Worm (Caenorhabditis elegans) whole organism, L4 larva: ENCODE results near the gene EEED8.3.

Experiments
- F44E2.7 ChIP-seq: fragments of 200-800 bp; sonication (Bioruptor generic); IDR thresholded peaks from 2 replicates; pipeline ENCODE4 v2.1.2; 2022; ENCODE audit warnings: missing genetic modification characterization, missing compliant biosample characterization
- R02D3.7 ChIP-seq: fragments of 150-350 bp; sonication (generic microtip); optimal IDR thresholded peaks from 3 replicates; lab custom pipeline; 2014; ENCODE audit warnings: missing biosample characterization, missing genetic modification characterization
- T20F7.1 ChIP-seq: fragments of 200-800 bp; sonication (Bioruptor generic); optimal IDR thresholded peaks from 2 replicates; lab custom pipeline; 2018; ENCODE audit warnings: mild to moderate bottlenecking, missing genetic modification characterization, missing compliant biosample characterization
- Y105C5A.15 ChIP-seq: fragments of 200-800 bp; sonication (Bioruptor generic); IDR thresholded peaks from 2 replicates; pipeline ENCODE4 v1.3.6; 2022; ENCODE audit warnings: missing genetic modification characterization, missing compliant biosample characterization
- Y75B8A.6 ChIP-seq: fragments of 200-800 bp; sonication (Bioruptor generic); IDR thresholded peaks from 2 replicates; pipeline ENCODE4 v1.3.6; 2022; ENCODE audit warnings: missing genetic modification reagents, missing genetic modification characterization, missing compliant biosample characterization
- aly-2 ChIP-seq: sonication (generic microtip); optimal IDR thresholded peaks from 2 replicates; lab custom pipeline; 2018; ENCODE audit warnings: missing biosample characterization, missing genetic modification characterization
- ceh-28 ChIP-seq: fragments of 150-350 bp; optimal IDR thresholded peaks from 2 replicates; lab custom pipeline; 2014; ENCODE audit warnings: missing biosample characterization, missing genetic modification reagents, missing genetic modification characterization
- ceh-62 ChIP-seq: sonication (generic microtip); optimal IDR thresholded peaks from 2 replicates; lab custom pipeline; 2017; ENCODE audit warnings: missing biosample characterization, missing genetic modification characterization
- ctbp-1 ChIP-seq: fragments of 200-800 bp; sonication (Bioruptor generic); IDR thresholded peaks from 2 replicates; pipeline ENCODE4 v1.3.6; 2022; ENCODE audit warnings: missing genetic modification reagents, missing genetic modification characterization, missing compliant biosample characterization
- daf-19 ChIP-seq: fragments of 200-800 bp; sonication (Bioruptor generic); conservative IDR thresholded peaks from 2 replicates; pipeline ENCODE4 v1.3.6; 2022; ENCODE audit warnings: missing genetic modification characterization, missing compliant biosample characterization
- dmd-8 ChIP-seq: fragments of 200-800 bp; sonication (Bioruptor generic); IDR thresholded peaks from 2 replicates; pipeline ENCODE4 v1.3.6; 2022; ENCODE audit warnings: missing genetic modification characterization, missing compliant biosample characterization
- duxl-1 ChIP-seq: sonication (generic microtip); optimal IDR thresholded peaks from 2 replicates; lab custom pipeline; 2016; ENCODE audit warnings: mild to moderate bottlenecking, missing genetic modification characterization, moderate library complexity, missing compliant biosample characterization; ENCODE audit not compliant: poor library complexity
- dve-1 ChIP-seq: sonication (generic microtip); optimal IDR thresholded peaks from 2 replicates; lab custom pipeline; 2017; ENCODE audit warnings: antibody characterized with exemption, mild to moderate bottlenecking, missing genetic modification characterization, missing compliant biosample characterization; ENCODE audit not compliant: insufficient read depth
- egl-43 ChIP-seq: fragments of 200-800 bp; sonication (Bioruptor generic); IDR thresholded peaks from 2 replicates; pipeline ENCODE4 v1.3.6; 2022; ENCODE audit warnings: missing genetic modification reagents, missing genetic modification characterization, missing compliant biosample characterization
- fkh-10 ChIP-seq: fragments of 150-350 bp; optimal IDR thresholded peaks from 2 replicates; lab custom pipeline; 2014; ENCODE audit warnings: missing biosample characterization, missing genetic modification reagents, missing genetic modification characterization
- gei-8 ChIP-seq: fragments of 200-800 bp; sonication (Bioruptor generic); optimal IDR thresholded peaks from 2 replicates; lab custom pipeline; 2018; ENCODE audit warnings: mild to moderate bottlenecking, missing genetic modification characterization, missing compliant biosample characterization
- hlh-30 ChIP-seq: sonication (generic microtip); optimal IDR thresholded peaks from 2 replicates; lab custom pipeline; 2017; ENCODE audit warnings: antibody characterized with exemption, mild to moderate bottlenecking, missing genetic modification characterization, missing compliant biosample characterization; ENCODE audit not compliant: insufficient read depth
- jun-1 ChIP-seq: fragments of 150-350 bp; optimal IDR thresholded peaks from 2 replicates; lab custom pipeline; 2014; ENCODE audit warnings: missing biosample characterization, missing genetic modification reagents, missing genetic modification characterization
- lin-29 ChIP-seq: fragments of 200-800 bp; sonication (Bioruptor generic); IDR thresholded peaks from 2 replicates; pipeline ENCODE4 v1.3.6; 2022; ENCODE audit warnings: missing genetic modification reagents, missing genetic modification characterization, missing compliant biosample characterization
- lir-3 ChIP-seq: sonication (generic microtip); optimal IDR thresholded peaks from 2 replicates; lab custom pipeline; 2016; ENCODE audit warnings: mild to moderate bottlenecking, missing genetic modification characterization, missing compliant biosample characterization
- mes-2 ChIP-seq: sonication (generic microtip); optimal IDR thresholded peaks from 2 replicates; lab custom pipeline; 2016; ENCODE audit warnings: missing genotype, mild to moderate bottlenecking, missing genetic modification characterization, missing compliant biosample characterization; ENCODE audit not compliant: poor library complexity, severe bottlenecking
- mxl-3 ChIP-seq: fragments of 200-800 bp; sonication (Bioruptor generic); optimal IDR thresholded peaks from 2 replicates; lab custom pipeline; 2018; ENCODE audit warnings: mild to moderate bottlenecking, missing genetic modification characterization, missing compliant biosample characterization
- nhr-10 ChIP-seq: fragments of 150-350 bp; optimal IDR thresholded peaks from 2 replicates; lab custom pipeline; 2014; ENCODE audit warnings: missing biosample characterization, missing genetic modification characterization
- nhr-76 ChIP-seq: fragments of 150-350 bp; optimal IDR thresholded peaks from 2 replicates; lab custom pipeline; 2014; ENCODE audit warnings: missing biosample characterization, missing genetic modification characterization
- set-16 ChIP-seq: fragments of 200-800 bp; sonication (Bioruptor generic); IDR thresholded peaks from 2 replicates; pipeline ENCODE4 v1.3.6; 2022; ENCODE audit warnings: missing genetic modification reagents, missing genetic modification characterization, missing compliant biosample characterization
- skn-1 ChIP-seq: fragments of 150-350 bp; optimal IDR thresholded peaks from 2 replicates; lab custom pipeline; 2014; ENCODE audit warnings: missing biosample characterization, missing genetic modification characterization
- tra-1 ChIP-seq: fragments of 200-800 bp; sonication (Bioruptor generic); IDR thresholded peaks from 2 replicates; pipeline ENCODE4 v1.3.6; 2022; ENCODE audit warnings: missing genetic modification reagents, missing genetic modification characterization, missing compliant biosample characterization
- unc-62 ChIP-seq, 3 experiments: fragments of 150-350 bp in 1 of 3; sonication (generic microtip); optimal IDR thresholded peaks in 2 of 3; peaks in 1 of 3; 1 replicate in 1 of 3; 2 replicates in 2 of 3; lab custom pipeline; 2014 to 2017; ENCODE audit warnings: missing biosample characterization in 3 of 3, missing genetic modification characterization in 3 of 3, missing genetic modification reagents in 3 of 3, missing genotype in 1 of 3
- zag-1 ChIP-seq: fragments of 150-350 bp; optimal IDR thresholded peaks from 2 replicates; lab custom pipeline; 2014; ENCODE audit warnings: missing biosample characterization, missing genetic modification characterization
- zfp-2 ChIP-seq: sonication (generic microtip); optimal IDR thresholded peaks from 2 replicates; lab custom pipeline; 2016; ENCODE audit warnings: mild to moderate bottlenecking, missing genetic modification characterization, missing compliant biosample characterization
- zip-11 ChIP-seq: fragments of 200-800 bp; sonication (Bioruptor generic); IDR thresholded peaks from 2 replicates; pipeline ENCODE4 v1.3.6; 2022; ENCODE audit warnings: missing genetic modification characterization, missing compliant biosample characterization
- ztf-11 ChIP-seq: fragments of 150-350 bp; optimal IDR thresholded peaks from 2 replicates; lab custom pipeline; 2014; ENCODE audit warnings: missing biosample characterization, missing genetic modification characterization

EEED8.3 gene

ce11 chrII:5408924-5409323 lies 5.2 kb upstream of the EEED8.3 start, which contains the start of the genes EEED8.12 and EEED8.4:
EEED8.12 (minus strand) TSS chrII:5409024.
EEED8.4 (plus strand) TSS chrII:5409319.
- TF ChIP-seq fkh-10 = no peak
- no peak for TF ChIP-seq lin-29
- no peak for TF ChIP-seq set-16 (GFP tag; lab: Robert Waterston, UW)
- TF ChIP-seq daf-19 (GFP tag; lab: Robert Waterston, UW) = no peak
- no peak for TF ChIP-seq mxl-3
- no peak for TF ChIP-seq gei-8
- TF ChIP-seq egl-43 (GFP tag; lab: Robert Waterston, UW) = no peak
- TF ChIP-seq nhr-10 (tag; lab: Kevin White, UChicago) = no peak
- TF ChIP-seq jun-1 (tag; lab: Kevin White, UChicago) = no peak
- TF ChIP-seq ceh-62 (tag; lab: Kevin White, UChicago) = no peak
- TF ChIP-seq ztf-11 = no peak
- no peak for TF ChIP-seq zag-1 (tag; lab: Kevin White, UChicago)
- no peak for TF ChIP-seq nhr-76
- TF ChIP-seq F44E2.7 (GFP tag; lab: Robert Waterston, UW) = no peak
- no peak for TF ChIP-seq Y75B8A.6
- no peak for TF ChIP-seq mes-2 (tag; lab: Kevin White, UChicago)
- no peak for TF ChIP-seq hlh-30

ce11 chrII:5412467-5412866 lies 1.6 kb upstream of the EEED8.3 start, which contains the start of the genes EEED8.13 and EEED8.18:
EEED8.13 (minus strand) TSS chrII:5412567.
EEED8.18 (minus strand) TSS chrII:5412610.
- TF ChIP-seq dve-1 (tag; lab: Kevin White, UChicago) (no peak), egl-43 (GFP tag; lab: Robert Waterston, UW) (no peak), T20F7.1 (GFP tag; lab: Kevin White, UChicago) (no peak), aly-2 (no peak), duxl-1 (tag; lab: Kevin White, UChicago) (no peak), R02D3.7 (no peak)
- TF ChIP-seq, all 104 proteins: peak for 0

ce11 chrII:5416204-5416764 lies 2.2 kb downstream of the EEED8.3 start, which contains the start of gene EEED8.2:
EEED8.2 (plus strand) TSS chrII:5416714.
- TF ChIP-seq unc-62 (GFP tag; optimal IDR thresholded peaks at IDR 0.05 in 1 of 2; lab: Kevin White, UChicago) = peak in 1 of 2 experiments; percentile 90
- TF ChIP-seq unc-62 (tag; optimal IDR thresholded peaks at IDR 0.05; lab: Kevin White, UChicago) = no peak
- no peak for TF ChIP-seq tra-1 (GFP tag; lab: Robert Waterston, UW)
- TF ChIP-seq fkh-10 = no peak

DNA sequence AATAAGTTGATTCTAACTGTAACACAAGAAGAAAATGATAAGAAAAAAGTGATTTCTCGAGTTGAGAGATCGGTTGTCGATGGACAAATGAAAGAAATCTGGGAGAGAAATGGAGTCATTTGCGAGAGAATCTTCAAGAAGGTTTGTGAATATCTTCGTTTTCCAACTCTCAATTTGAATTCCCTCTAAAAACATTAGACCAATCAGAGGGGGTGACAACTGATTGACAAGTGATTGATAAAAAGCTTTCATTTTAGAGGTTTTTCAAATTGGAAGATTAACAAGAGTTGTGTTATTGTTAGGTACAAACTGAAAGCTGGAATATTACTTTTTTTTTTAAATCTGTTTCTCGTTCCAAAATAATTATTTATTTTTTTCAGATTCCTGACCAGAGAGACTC lies 3.8 kb downstream of the EEED8.3 start:
- TF ChIP-seq lir-3 (tag; lab: Kevin White, UChicago) = no peak
- TF ChIP-seq Y105C5A.15 = no peak
- no peak for TF ChIP-seq skn-1 (tag; lab: Kevin White, UChicago)
- TF ChIP-seq dmd-8 (GFP tag; lab: Robert Waterston, UW) = no peak
- TF ChIP-seq zfp-2 (tag; lab: Kevin White, UChicago) = no peak
- no peak for TF ChIP-seq ctbp-1 (GFP tag; lab: Robert Waterston, UW)
- TF ChIP-seq ztf-11 = no peak
- no peak for TF ChIP-seq zip-11
- TF ChIP-seq, all 104 proteins: peak for 0

DNA sequence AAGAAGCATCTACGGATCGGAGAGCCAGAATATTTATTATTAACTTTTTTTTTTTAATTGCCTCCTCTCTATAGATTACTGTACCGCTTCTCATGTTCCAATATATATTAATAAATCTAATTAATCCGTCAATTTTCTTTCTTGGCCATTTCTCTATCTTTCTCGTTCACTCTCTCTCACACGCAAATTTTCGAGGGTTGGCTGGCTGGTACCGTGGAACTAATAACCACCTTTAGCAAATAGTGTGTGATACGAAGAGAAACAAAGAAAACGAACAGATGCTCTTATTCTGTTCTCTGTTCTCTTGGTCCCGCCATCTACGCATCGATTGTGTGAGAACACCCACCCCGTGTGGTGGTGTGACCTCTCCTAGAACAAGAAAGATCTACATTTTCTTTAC lies 4.2 kb downstream of the EEED8.3 start:
- no peak for TF ChIP-seq ceh-28 (tag; lab: Kevin White, UChicago)
